Fruit fly (Drosophila melanogaster) whole organism, prepupa: ENCODE measurements around the gene Scgalpha.

Experiments
- Blimp-1 ChIP-seq: fragments of 200-800 bp; sonication (Bioruptor generic); optimal IDR thresholded peaks from 3 replicates; lab custom pipeline; 2017; ENCODE audit warnings: missing biosample characterization, missing genetic modification characterization, mild to moderate bottlenecking, moderate library complexity, missing genetic modification reagents
- CG10631 ChIP-seq: fragments of 200-800 bp; sonication (Bioruptor generic); optimal IDR thresholded peaks from 2 replicates; lab custom pipeline; 2016; ENCODE audit warnings: missing biosample characterization, missing genetic modification characterization
- CG10669 ChIP-seq: fragments of 200-800 bp; sonication (Bioruptor generic); optimal IDR thresholded peaks from 3 replicates; lab custom pipeline; 2018; ENCODE audit warnings: missing biosample characterization, mild to moderate bottlenecking, missing genetic modification characterization, moderate library complexity
- CG11294 ChIP-seq: fragments of 200-800 bp; sonication (Bioruptor generic); IDR thresholded peaks from 2 replicates; pipeline ENCODE4 v1.3.6; 2022; ENCODE audit warnings: missing biosample characterization, missing genetic modification characterization
- CG11902 ChIP-seq: fragments of 200-800 bp; sonication (Bioruptor generic); optimal IDR thresholded peaks from 3 replicates; lab custom pipeline; 2016; ENCODE audit warnings: missing biosample characterization, missing genetic modification characterization
- CG15336 ChIP-seq: fragments of 200-800 bp; sonication (Bioruptor generic); IDR thresholded peaks from 2 replicates; pipeline ENCODE4 v1.3.6; 2022; ENCODE audit warnings: missing biosample characterization, missing genetic modification characterization
- CG1621 ChIP-seq: fragments of 200-800 bp; sonication (Bioruptor generic); optimal IDR thresholded peaks from 3 replicates; lab custom pipeline; 2018; ENCODE audit warnings: missing biosample characterization, mild to moderate bottlenecking, missing genetic modification characterization
- CG16779 ChIP-seq: fragments of 200-800 bp; sonication (Bioruptor generic); optimal IDR thresholded peaks from 3 replicates; lab custom pipeline; 2017; ENCODE audit warnings: missing biosample characterization, mild to moderate bottlenecking, missing genetic modification characterization
- CG3032 ChIP-seq: fragments of 200-800 bp; optimal IDR thresholded peaks from 2 replicates; lab custom pipeline; 2019; ENCODE audit warnings: missing biosample characterization, mild to moderate bottlenecking, missing genetic modification characterization, moderate library complexity
- CG31627 ChIP-seq: fragments of 200-800 bp; sonication (Bioruptor generic); optimal IDR thresholded peaks from 3 replicates; lab custom pipeline; 2016; ENCODE audit warnings: missing biosample characterization, missing genetic modification characterization
- CG32006 ChIP-seq: fragments of 200-800 bp; sonication (Bioruptor generic); optimal IDR thresholded peaks from 3 replicates; lab custom pipeline; 2017; ENCODE audit warnings: missing biosample characterization, mild to moderate bottlenecking, missing genetic modification characterization
- CG34406 ChIP-seq: fragments of 200-800 bp; sonication (Bioruptor generic); optimal IDR thresholded peaks from 3 replicates; lab custom pipeline; 2016; ENCODE audit warnings: missing biosample characterization, missing genetic modification characterization
- CG4318 ChIP-seq: fragments of 200-800 bp; sonication (Bioruptor generic); optimal IDR thresholded peaks from 3 replicates; lab custom pipeline; 2017; ENCODE audit warnings: missing biosample characterization, mild to moderate bottlenecking, missing genetic modification characterization
- CG6163 ChIP-seq: fragments of 200-800 bp; sonication (Bioruptor generic); IDR thresholded peaks from 3 replicates; pipeline ENCODE4 v1.3.6; 2022; ENCODE audit warnings: missing biosample characterization, missing genetic modification characterization
- CG6276 ChIP-seq: fragments of 200-800 bp; sonication (Bioruptor generic); optimal IDR thresholded peaks from 2 replicates; lab custom pipeline; 2017; ENCODE audit warnings: missing biosample characterization, mild to moderate bottlenecking, missing genetic modification characterization
- CG6792 ChIP-seq: fragments of 200-800 bp; sonication (Bioruptor generic); optimal IDR thresholded peaks from 3 replicates; lab custom pipeline; 2016; ENCODE audit warnings: missing biosample characterization, missing genetic modification characterization
- CG6854 ChIP-seq: fragments of 200-800 bp; sonication (Bioruptor generic); optimal IDR thresholded peaks from 2 replicates; lab custom pipeline; 2017; ENCODE audit warnings: missing biosample characterization, mild to moderate bottlenecking, missing genetic modification characterization
- CG7368 ChIP-seq: fragments of 200-800 bp; sonication (Bioruptor generic); optimal IDR thresholded peaks from 3 replicates; lab custom pipeline; 2016; ENCODE audit warnings: missing biosample characterization, missing genetic modification characterization
- CG8119 ChIP-seq: fragments of 200-800 bp; sonication (Bioruptor generic); IDR thresholded peaks from 3 replicates; pipeline ENCODE4 v1.3.6; 2022; ENCODE audit warnings: missing biosample characterization, missing genetic modification characterization
- CG8319 ChIP-seq: fragments of 200-800 bp; sonication (Bioruptor generic); optimal IDR thresholded peaks from 3 replicates; lab custom pipeline; 2016; ENCODE audit warnings: missing biosample characterization, missing genetic modification characterization
- CG8632 ChIP-seq: fragments of 200-800 bp; sonication (Bioruptor generic); optimal IDR thresholded peaks from 3 replicates; lab custom pipeline; 2016; ENCODE audit warnings: missing biosample characterization, missing genetic modification characterization
- CG9139 ChIP-seq: fragments of 200-800 bp; sonication (Bioruptor generic); optimal IDR thresholded peaks from 3 replicates; lab custom pipeline; 2017; ENCODE audit warnings: missing biosample characterization, mild to moderate bottlenecking, missing genetic modification characterization
- Eip75B ChIP-seq: fragments of 200-800 bp; sonication (Bioruptor generic); optimal IDR thresholded peaks from 3 replicates; lab custom pipeline; 2016; ENCODE audit warnings: missing biosample characterization, missing genetic modification characterization
- Eip93F ChIP-seq: fragments of 200-800 bp; sonication (Bioruptor generic); optimal IDR thresholded peaks from 2 replicates; lab custom pipeline; 2016; ENCODE audit warnings: missing biosample characterization, mild to moderate bottlenecking, missing genetic modification characterization
- Ets21C ChIP-seq: fragments of 200-800 bp; sonication (Bioruptor generic); optimal IDR thresholded peaks from 3 replicates; lab custom pipeline; 2016; ENCODE audit warnings: missing biosample characterization, missing genetic modification characterization
- Ets96B ChIP-seq: fragments of 200-800 bp; optimal IDR thresholded peaks from 2 replicates; lab custom pipeline; 2019; ENCODE audit warnings: missing biosample characterization, mild to moderate bottlenecking, missing genetic modification characterization, moderate library complexity
- Gug ChIP-seq: fragments of 200-800 bp; sonication (Bioruptor generic); IDR thresholded peaks from 2 replicates; pipeline ENCODE4 v1.3.6; 2022; ENCODE audit warnings: missing biosample characterization, missing genetic modification characterization
- Hr38 ChIP-seq: sonication (Bioruptor generic); optimal IDR thresholded peaks from 2 replicates; lab custom pipeline; 2016; ENCODE audit warnings: missing biosample characterization, missing genetic modification characterization
- Hr4 ChIP-seq: fragments of 200-800 bp; sonication (Bioruptor generic); optimal IDR thresholded peaks from 3 replicates; lab custom pipeline; 2016; ENCODE audit warnings: missing biosample characterization, missing genetic modification characterization
- Lpt ChIP-seq: fragments of 200-800 bp; sonication (Bioruptor generic); optimal IDR thresholded peaks from 3 replicates; lab custom pipeline; 2016; ENCODE audit warnings: missing biosample characterization, missing genetic modification characterization
- Met ChIP-seq: fragments of 200-800 bp; sonication (Bioruptor generic); optimal IDR thresholded peaks from 3 replicates; lab custom pipeline; 2016; ENCODE audit warnings: missing biosample characterization, missing genetic modification characterization
- OdsH ChIP-seq: fragments of 200-800 bp; sonication (Bioruptor generic); optimal IDR thresholded peaks from 3 replicates; lab custom pipeline; 2016; ENCODE audit warnings: missing biosample characterization, missing genetic modification characterization
- Smox ChIP-seq: fragments of 200-800 bp; sonication (Bioruptor generic); optimal IDR thresholded peaks from 3 replicates; lab custom pipeline; 2016; ENCODE audit warnings: missing biosample characterization, missing genetic modification characterization
- Sox14 ChIP-seq: fragments of 200-800 bp; sonication (Bioruptor generic); optimal IDR thresholded peaks from 3 replicates; lab custom pipeline; 2016; ENCODE audit warnings: missing biosample characterization, missing genetic modification characterization
- achi ChIP-seq: fragments of 200-800 bp; sonication (Bioruptor generic); optimal IDR thresholded peaks from 3 replicates; lab custom pipeline; 2016; ENCODE audit warnings: missing biosample characterization, missing genetic modification characterization
- acj6 ChIP-seq: fragments of 200-800 bp; sonication (Bioruptor generic); optimal IDR thresholded peaks from 3 replicates; lab custom pipeline; 2016; ENCODE audit warnings: missing biosample characterization, missing genetic modification characterization
- dsx ChIP-seq: fragments of 200-800 bp; optimal IDR thresholded peaks from 3 replicates; lab custom pipeline; 2019; ENCODE audit warnings: missing biosample characterization, mild to moderate bottlenecking, missing genetic modification characterization, moderate library complexity; ENCODE audit not compliant: poor library complexity, severe bottlenecking
- eg ChIP-seq: fragments of 200-800 bp; sonication (Bioruptor generic); IDR thresholded peaks from 3 replicates; pipeline ENCODE4 v1.3.6; 2022; ENCODE audit warnings: missing biosample characterization, missing genetic modification characterization
- esn ChIP-seq: fragments of 200-800 bp; sonication (Bioruptor generic); optimal IDR thresholded peaks from 2 replicates; lab custom pipeline; 2016; ENCODE audit warnings: missing biosample characterization, mild to moderate bottlenecking, missing genetic modification characterization, moderate library complexity
- fd59A ChIP-seq: fragments of 200-800 bp; sonication (Bioruptor generic); optimal IDR thresholded peaks from 2 replicates; lab custom pipeline; 2017; ENCODE audit warnings: missing biosample characterization, mild to moderate bottlenecking, missing genetic modification characterization, missing genetic modification reagents
- fkh ChIP-seq: fragments of 200-800 bp; sonication (Bioruptor generic); optimal IDR thresholded peaks from 3 replicates; lab custom pipeline; 2017; ENCODE audit warnings: missing biosample characterization, mild to moderate bottlenecking, missing genetic modification characterization, moderate library complexity
- lz ChIP-seq: fragments of 200-800 bp; sonication (Bioruptor generic); optimal IDR thresholded peaks from 3 replicates; lab custom pipeline; 2016; ENCODE audit warnings: missing biosample characterization, missing genetic modification characterization
- net ChIP-seq: fragments of 200-800 bp; sonication (Bioruptor generic); optimal IDR thresholded peaks from 3 replicates; lab custom pipeline; 2016; ENCODE audit warnings: missing biosample characterization, missing genetic modification characterization
- pdm3 ChIP-seq: fragments of 200-800 bp; sonication (Bioruptor generic); optimal IDR thresholded peaks from 3 replicates; lab custom pipeline; 2016; ENCODE audit warnings: missing biosample characterization, missing genetic modification characterization
- spab ChIP-seq: fragments of 200-800 bp; sonication (Bioruptor generic); optimal IDR thresholded peaks from 2 replicates; lab custom pipeline; 2017; ENCODE audit warnings: missing biosample characterization, mild to moderate bottlenecking, missing genetic modification characterization, missing genetic modification reagents
- ss ChIP-seq, 2 experiments: fragments of 200-800 bp; sonication (Bioruptor generic); optimal IDR thresholded peaks; 2 replicates in 1 of 2; 3 replicates in 1 of 2; lab custom pipeline; 2017 to 2018; ENCODE audit warnings: mild to moderate bottlenecking in 2 of 2, missing biosample characterization in 2 of 2, missing genetic modification characterization in 2 of 2, moderate library complexity in 1 of 2
- svp ChIP-seq: fragments of 200-800 bp; sonication (Bioruptor generic); peaks from one replicate; lab custom pipeline; 2016; ENCODE audit warnings: missing biosample characterization, missing genetic modification characterization
- topi ChIP-seq: fragments of 200-800 bp; sonication (Bioruptor generic); optimal IDR thresholded peaks from 3 replicates; lab custom pipeline; 2016; ENCODE audit warnings: missing biosample characterization, missing genetic modification characterization
- vri ChIP-seq: fragments of 200-800 bp; sonication (Bioruptor generic); optimal IDR thresholded peaks from 3 replicates; lab custom pipeline; 2016; ENCODE audit warnings: missing biosample characterization, mild to moderate bottlenecking, missing genetic modification characterization

Scgalpha gene

dm6 chr2L:8307817-8308551 lies 4.8 kb downstream of the Scgalpha start, which contains the start of the genes Ostgamma and Mettl14:
TSS of gene Ostgamma (minus strand) at chr2L:8308192.
TSS of gene Mettl14 (plus strand) at chr2L:8308427.
- TF ChIP-seq CG6792 (GFP tag; lab: Kevin White, UChicago) (no peak), CG6163 (no peak), fkh (peak; percentile 26), CG3032 (tag; lab: Kevin White, UChicago) (no peak), CG7368 (GFP tag; lab: Kevin White, UChicago) (no peak), Eip75B (GFP tag; lab: Kevin White, UChicago) (no peak), lz (peak; percentile 29), vri (GFP tag; lab: Kevin White, UChicago) (no peak), esn (GFP tag; lab: Kevin White, UChicago) (peak; percentile 30), Blimp-1 (GFP tag; lab: Kevin White, UChicago) (no peak), Smox (GFP tag; lab: Kevin White, UChicago) (no peak), dsx (GFP tag; lab: Kevin White, UChicago) (peak; percentile 54), achi (GFP tag; lab: Kevin White, UChicago) (no peak)

- peak; percentile 81; the same call in 1 of the 2 replicates for TF ChIP-seq CG11294 (GFP tag; lab: Robert Waterston, UW)
- no peak; the same call in 1 of the 3 replicates for TF ChIP-seq eg (GFP tag; lab: Robert Waterston, UW)
- no peak for TF ChIP-seq net (GFP tag; lab: Kevin White, UChicago)
- TF ChIP-seq pdm3 (GFP tag; lab: Kevin White, UChicago) = no peak
- no peak for TF ChIP-seq Eip93F (GFP tag; lab: Kevin White, UChicago)
- TF ChIP-seq CG34406 (GFP tag; lab: Kevin White, UChicago) = peak; percentile 93
- TF ChIP-seq fkh = peak; percentile 95
- TF ChIP-seq CG4318 (GFP tag; lab: Kevin White, UChicago) = no peak
- peak; percentile 94 for TF ChIP-seq CG8119 (GFP tag; lab: Robert Waterston, UW)
- TF ChIP-seq Eip75B (GFP tag; lab: Kevin White, UChicago) = no peak
- TF ChIP-seq CG15336 (GFP tag; lab: Robert Waterston, UW) = peak; percentile 96
- peak; percentile 89 for TF ChIP-seq CG8632 (GFP tag; lab: Kevin White, UChicago)
- peak; percentile 75 for TF ChIP-seq CG6854 (GFP tag; lab: Kevin White, UChicago)
- no peak for TF ChIP-seq CG10669 (GFP tag; lab: Kevin White, UChicago)
- peak; percentile 86 for TF ChIP-seq Ets96B (tag; lab: Kevin White, UChicago)
- peak; percentile 89 for TF ChIP-seq topi
- TF ChIP-seq Met (GFP tag; lab: Kevin White, UChicago) = no peak
- no peak for TF ChIP-seq svp
- TF ChIP-seq Hr38 (GFP tag; lab: Kevin White, UChicago) = peak; percentile 37
- TF ChIP-seq CG31627 (GFP tag; lab: Kevin White, UChicago) = peak; percentile 94
- no peak for TF ChIP-seq spab (GFP tag; lab: Kevin White, UChicago)
- TF ChIP-seq Lpt (GFP tag; lab: Kevin White, UChicago) = peak; percentile 80
- peak; percentile 73 for TF ChIP-seq fd59A
- TF ChIP-seq acj6 (GFP tag; lab: Kevin White, UChicago) = peak; percentile 91
- no peak for TF ChIP-seq Hr4 (GFP tag; lab: Kevin White, UChicago)
- no peak for TF ChIP-seq CG16779 (tag; lab: Kevin White, UChicago)
- no peak for TF ChIP-seq CG32006 (GFP tag; lab: Kevin White, UChicago)
- TF ChIP-seq CG9139 (GFP tag; lab: Kevin White, UChicago) = no peak
- TF ChIP-seq Gug = peak; percentile 88
- TF ChIP-seq OdsH (GFP tag; lab: Kevin White, UChicago) = peak; percentile 90
- peak; percentile 97 for TF ChIP-seq achi (GFP tag; lab: Kevin White, UChicago)
- peak; percentile 92 for TF ChIP-seq lz
- peak; percentile 94 for TF ChIP-seq Sox14
- no peak for TF ChIP-seq CG6276 (GFP tag; lab: Kevin White, UChicago)
- no peak for TF ChIP-seq Ets21C (GFP tag; lab: Kevin White, UChicago)
- TF ChIP-seq CG1621 = peak; percentile 79
- TF ChIP-seq Smox (GFP tag; lab: Kevin White, UChicago) = no peak
- TF ChIP-seq CG11902 (GFP tag; lab: Kevin White, UChicago) = no peak
- peak; percentile 85 for TF ChIP-seq CG8319 (GFP tag; lab: Kevin White, UChicago)
- TF ChIP-seq ss (GFP tag; optimal IDR thresholded peaks at IDR 0.05; lab: Kevin White, UChicago) = no peak
- peak; percentile 92 for TF ChIP-seq CG10631 (GFP tag; lab: Kevin White, UChicago)
Measured at dm6 chr2L:8311091-8311490, 7.9 kb downstream of the Scgalpha start, which contains the start of the genes CG7810 and CG7806. TSS of gene CG7810 (minus strand) at chr2L:8311195. TSS of gene CG7806 (plus strand) at chr2L:8311399.
